Worm (Caenorhabditis elegans) whole organism, L4 larva: ENCODE data around the gene R12C12.7.

ENCODE experiments used
- D1046.2 ChIP-seq: fragments of 200-800 bp; sonication (Bioruptor generic); IDR thresholded peaks from 2 replicates; pipeline ENCODE4 v1.3.6; 2022; ENCODE audit warnings: missing genetic modification characterization, missing compliant biosample characterization
- F26F4.8 ChIP-seq: fragments of 200-800 bp; sonication (Bioruptor generic); conservative IDR thresholded peaks from 2 replicates; pipeline ENCODE4 v1.3.6; 2022; ENCODE audit warnings: missing genetic modification characterization, missing compliant biosample characterization
- R02D3.7 ChIP-seq: fragments of 150-350 bp; sonication (generic microtip); optimal IDR thresholded peaks from 3 replicates; lab custom pipeline; 2014; ENCODE audit warnings: missing biosample characterization, missing genetic modification characterization
- T20F7.1 ChIP-seq: fragments of 200-800 bp; sonication (Bioruptor generic); optimal IDR thresholded peaks from 2 replicates; lab custom pipeline; 2018; ENCODE audit warnings: mild to moderate bottlenecking, missing genetic modification characterization, missing compliant biosample characterization
- Y105C5A.15 ChIP-seq: fragments of 200-800 bp; sonication (Bioruptor generic); IDR thresholded peaks from 2 replicates; pipeline ENCODE4 v1.3.6; 2022; ENCODE audit warnings: missing genetic modification characterization, missing compliant biosample characterization
- Y48G9A.11 ChIP-seq: fragments of 200-800 bp; sonication (Bioruptor generic); IDR thresholded peaks from 2 replicates; pipeline ENCODE4 v1.3.6; 2022; ENCODE audit warnings: missing genetic modification reagents, missing genetic modification characterization, missing compliant biosample characterization
- Y5F2A.4 ChIP-seq: fragments of 200-800 bp; sonication (Bioruptor generic); optimal IDR thresholded peaks from 2 replicates; lab custom pipeline; 2018; ENCODE audit warnings: mild to moderate bottlenecking, missing genetic modification characterization, missing compliant biosample characterization
- Y75B8A.6 ChIP-seq: fragments of 200-800 bp; sonication (Bioruptor generic); IDR thresholded peaks from 2 replicates; pipeline ENCODE4 v1.3.6; 2022; ENCODE audit warnings: missing genetic modification reagents, missing genetic modification characterization, missing compliant biosample characterization
- ZK337.2 ChIP-seq: fragments of 200-800 bp; sonication (Bioruptor generic); IDR thresholded peaks from 2 replicates; pipeline ENCODE4 v1.3.6; 2022; ENCODE audit warnings: missing genetic modification reagents, missing genetic modification characterization, missing compliant biosample characterization
- ZK546.5 ChIP-seq, 2 experiments: sonication (generic microtip); optimal IDR thresholded peaks; 2 replicates each; lab custom pipeline; 2017; ENCODE audit warnings: missing biosample characterization in 2 of 2, missing genetic modification characterization in 2 of 2
- aha-1 ChIP-seq: fragments of 150-350 bp; peaks from one replicate; lab custom pipeline; 2014; ENCODE audit warnings: missing biosample characterization, missing genetic modification characterization
- ama-1 ChIP-seq: fragments of 150-350 bp; optimal IDR thresholded peaks from 2 replicates; lab custom pipeline; 2014; ENCODE audit warnings: inconsistent platforms, mixed read lengths
- arid-1 ChIP-seq: fragments of 200-800 bp; sonication (Bioruptor generic); conservative IDR thresholded peaks from 2 replicates; pipeline ENCODE4 v1.3.6; 2022; ENCODE audit warnings: missing genetic modification reagents, missing genetic modification characterization, missing compliant biosample characterization
- ceh-20 ChIP-seq: fragments of 200-800 bp; sonication (Bioruptor generic); IDR thresholded peaks from 2 replicates; pipeline ENCODE4 v1.3.6; 2022; ENCODE audit warnings: missing genetic modification reagents, missing genetic modification characterization, missing compliant biosample characterization
- ceh-28 ChIP-seq: fragments of 150-350 bp; optimal IDR thresholded peaks from 2 replicates; lab custom pipeline; 2014; ENCODE audit warnings: missing biosample characterization, missing genetic modification reagents, missing genetic modification characterization
- ceh-32 ChIP-seq: sonication (generic microtip); optimal IDR thresholded peaks from 2 replicates; lab custom pipeline; 2016; ENCODE audit warnings: mild to moderate bottlenecking, missing genetic modification characterization, missing compliant biosample characterization; ENCODE audit not compliant: poor library complexity
- ceh-44 ChIP-seq: fragments of 200-800 bp; sonication (Bioruptor generic); IDR thresholded peaks from 2 replicates; pipeline ENCODE4 v1.3.6; 2022; ENCODE audit warnings: missing genetic modification reagents, missing genetic modification characterization, missing compliant biosample characterization
- ceh-82 ChIP-seq: sonication (generic microtip); optimal IDR thresholded peaks from 2 replicates; lab custom pipeline; 2017; ENCODE audit warnings: missing biosample characterization, missing genetic modification characterization
- ces-1 ChIP-seq: fragments of 150-350 bp; sonication (generic microtip); optimal IDR thresholded peaks from 4 replicates; lab custom pipeline; 2014; ENCODE audit warnings: missing biosample characterization, missing genetic modification reagents, missing genetic modification characterization
- cey-2 ChIP-seq: sonication (generic microtip); optimal IDR thresholded peaks from 3 replicates; lab custom pipeline; 2017; ENCODE audit warnings: missing genetic modification characterization, mild to moderate bottlenecking, missing compliant biosample characterization, antibody characterized with exemption, borderline replicate concordance; ENCODE audit not compliant: insufficient read depth
- daf-12 ChIP-seq: fragments of 150-350 bp; optimal IDR thresholded peaks from 2 replicates; lab custom pipeline; 2014; ENCODE audit warnings: missing biosample characterization, missing genetic modification reagents, missing genetic modification characterization
- daf-16 ChIP-seq, 3 experiments: sonication (generic microtip); optimal IDR thresholded peaks; 2 replicates each; lab custom pipeline; 2016 to 2017; ENCODE audit warnings: missing genetic modification characterization in 3 of 3, missing genetic modification reagents in 3 of 3, mild to moderate bottlenecking in 2 of 3, missing compliant biosample characterization in 2 of 3, missing biosample characterization in 1 of 3, moderate library complexity in 1 of 3
- dmd-6 ChIP-seq: fragments of 200-800 bp; sonication (Bioruptor generic); IDR thresholded peaks from 2 replicates; pipeline ENCODE4 v1.3.6; 2022; ENCODE audit warnings: missing genetic modification reagents, missing genetic modification characterization, missing compliant biosample characterization
- dmd-8 ChIP-seq: fragments of 200-800 bp; sonication (Bioruptor generic); IDR thresholded peaks from 2 replicates; pipeline ENCODE4 v1.3.6; 2022; ENCODE audit warnings: missing genetic modification characterization, missing compliant biosample characterization
- dmd-9 ChIP-seq: fragments of 200-800 bp; sonication (Bioruptor generic); IDR thresholded peaks from 2 replicates; pipeline ENCODE4 v1.3.6; 2022; ENCODE audit warnings: missing genetic modification reagents, missing genetic modification characterization, missing compliant biosample characterization
- dpl-1 ChIP-seq: fragments of 150-350 bp; optimal IDR thresholded peaks from 2 replicates; lab custom pipeline; 2014; ENCODE audit warnings: missing biosample characterization, missing genetic modification reagents, missing genetic modification characterization
- duxl-1 ChIP-seq: sonication (generic microtip); optimal IDR thresholded peaks from 2 replicates; lab custom pipeline; 2016; ENCODE audit warnings: mild to moderate bottlenecking, missing genetic modification characterization, moderate library complexity, missing compliant biosample characterization; ENCODE audit not compliant: poor library complexity
- fkh-10 ChIP-seq: fragments of 150-350 bp; optimal IDR thresholded peaks from 2 replicates; lab custom pipeline; 2014; ENCODE audit warnings: missing biosample characterization, missing genetic modification reagents, missing genetic modification characterization
- gei-8 ChIP-seq: fragments of 200-800 bp; sonication (Bioruptor generic); optimal IDR thresholded peaks from 2 replicates; lab custom pipeline; 2018; ENCODE audit warnings: mild to moderate bottlenecking, missing genetic modification characterization, missing compliant biosample characterization
- hif-1 ChIP-seq, 2 experiments: sonication (generic microtip); optimal IDR thresholded peaks; 2 replicates each; lab custom pipeline; 2016 to 2017; ENCODE audit warnings: missing compliant biosample characterization in 2 of 2, missing genetic modification characterization in 2 of 2, missing genetic modification reagents in 2 of 2, missing genotype in 2 of 2, mild to moderate bottlenecking in 1 of 2
- hlh-11 ChIP-seq: fragments of 200-800 bp; sonication (Bioruptor generic); optimal IDR thresholded peaks from 2 replicates; lab custom pipeline; 2018; ENCODE audit warnings: mild to moderate bottlenecking, missing genetic modification characterization, missing compliant biosample characterization
- hlh-30 ChIP-seq: sonication (generic microtip); optimal IDR thresholded peaks from 2 replicates; lab custom pipeline; 2017; ENCODE audit warnings: antibody characterized with exemption, mild to moderate bottlenecking, missing genetic modification characterization, missing compliant biosample characterization; ENCODE audit not compliant: insufficient read depth
- lin-15B ChIP-seq: fragments of 150-350 bp; sonication (generic microtip); optimal IDR thresholded peaks from 3 replicates; lab custom pipeline; 2014; ENCODE audit warnings: missing biosample characterization, missing genetic modification characterization
- lin-29 ChIP-seq: fragments of 200-800 bp; sonication (Bioruptor generic); IDR thresholded peaks from 2 replicates; pipeline ENCODE4 v1.3.6; 2022; ENCODE audit warnings: missing genetic modification reagents, missing genetic modification characterization, missing compliant biosample characterization
- lin-38 ChIP-seq: fragments of 200-800 bp; sonication (Bioruptor generic); IDR thresholded peaks from 2 replicates; pipeline ENCODE4 v1.3.6; 2022; ENCODE audit warnings: missing genetic modification reagents, missing genetic modification characterization, missing compliant biosample characterization
- lsy-2 ChIP-seq, 2 experiments: fragments of 150-350 bp in 1 of 2; sonication (generic microtip) in 1 of 2; optimal IDR thresholded peaks; 2 replicates each; lab custom pipeline; 2014 to 2017; ENCODE audit warnings: missing biosample characterization in 2 of 2, missing genetic modification characterization in 2 of 2
- mdl-1 ChIP-seq, 2 experiments: fragments of 150-350 bp in 1 of 2; sonication (generic microtip) in 1 of 2; optimal IDR thresholded peaks; 2 replicates each; lab custom pipeline; 2014 to 2017; ENCODE audit warnings: missing biosample characterization in 2 of 2, missing genetic modification characterization in 2 of 2
- mes-2 ChIP-seq: sonication (generic microtip); optimal IDR thresholded peaks from 2 replicates; lab custom pipeline; 2016; ENCODE audit warnings: missing genotype, mild to moderate bottlenecking, missing genetic modification characterization, missing compliant biosample characterization; ENCODE audit not compliant: poor library complexity, severe bottlenecking
- nhr-102 ChIP-seq: sonication (generic microtip); optimal IDR thresholded peaks from 2 replicates; lab custom pipeline; 2016; ENCODE audit warnings: mild to moderate bottlenecking, missing genetic modification characterization, moderate library complexity, missing compliant biosample characterization
- nhr-28 ChIP-seq: fragments of 150-350 bp; optimal IDR thresholded peaks from 2 replicates; lab custom pipeline; 2014; ENCODE audit warnings: missing biosample characterization, missing genetic modification characterization
- nhr-41 ChIP-seq: fragments of 200-800 bp; sonication (Bioruptor generic); IDR thresholded peaks from 2 replicates; pipeline ENCODE4 v1.3.6; 2022; ENCODE audit warnings: missing genetic modification reagents, missing genetic modification characterization, missing compliant biosample characterization
- nhr-42 ChIP-seq: fragments of 200-800 bp; sonication (Bioruptor generic); IDR thresholded peaks from 2 replicates; pipeline ENCODE4 v1.3.6; 2022; ENCODE audit warnings: missing genetic modification characterization, missing compliant biosample characterization
- nhr-48 ChIP-seq: sonication (generic microtip); optimal IDR thresholded peaks from 2 replicates; lab custom pipeline; 2016; ENCODE audit warnings: mild to moderate bottlenecking, missing genetic modification characterization, missing compliant biosample characterization
- nhr-76 ChIP-seq: fragments of 150-350 bp; optimal IDR thresholded peaks from 2 replicates; lab custom pipeline; 2014; ENCODE audit warnings: missing biosample characterization, missing genetic modification characterization
- saeg-2 ChIP-seq: fragments of 200-800 bp; sonication (Bioruptor generic); IDR thresholded peaks from 2 replicates; pipeline ENCODE4 v1.3.6; 2022; ENCODE audit warnings: missing genetic modification reagents, missing genetic modification characterization, missing compliant biosample characterization
- sdz-12 ChIP-seq: fragments of 200-800 bp; sonication (Bioruptor generic); optimal IDR thresholded peaks from 2 replicates; lab custom pipeline; 2018; ENCODE audit warnings: mild to moderate bottlenecking, missing genetic modification characterization, missing compliant biosample characterization
- skn-1 ChIP-seq: fragments of 150-350 bp; optimal IDR thresholded peaks from 2 replicates; lab custom pipeline; 2014; ENCODE audit warnings: missing biosample characterization, missing genetic modification characterization
- snpc-4 ChIP-seq: fragments of 150-350 bp; optimal IDR thresholded peaks from 2 replicates; lab custom pipeline; 2014; ENCODE audit warnings: missing biosample characterization, missing genetic modification characterization
- zfp-2 ChIP-seq: sonication (generic microtip); optimal IDR thresholded peaks from 2 replicates; lab custom pipeline; 2016; ENCODE audit warnings: mild to moderate bottlenecking, missing genetic modification characterization, missing compliant biosample characterization
- zip-11 ChIP-seq: fragments of 200-800 bp; sonication (Bioruptor generic); IDR thresholded peaks from 2 replicates; pipeline ENCODE4 v1.3.6; 2022; ENCODE audit warnings: missing genetic modification characterization, missing compliant biosample characterization
- zip-2 ChIP-seq: fragments of 150-350 bp; optimal IDR thresholded peaks from 2 replicates; lab custom pipeline; 2014; ENCODE audit warnings: missing biosample characterization, missing genetic modification characterization

Gene R12C12.7

ce11 chrII:6055927-6056326 lies at the start of gene R12C12.7:
TSS of gene R12C12.7 (minus strand) at chrII:6055985.
- TF ChIP-seq snpc-4 (no peak), sdz-12 (GFP tag; lab: Kevin White, UChicago) (no peak), Y48G9A.11 (no peak), zip-11 (GFP tag; lab: Robert Waterston, UW) (no peak), ces-1 (no peak), arid-1 (GFP tag; lab: Robert Waterston, UW) (no peak), dmd-8 (GFP tag; lab: Robert Waterston, UW) (no peak), T20F7.1 (GFP tag; lab: Kevin White, UChicago) (no peak), ama-1 (lab: Kevin White, UChicago) (no peak), gei-8 (no peak), duxl-1 (tag; lab: Kevin White, UChicago) (no peak), D1046.2 (GFP tag; lab: Robert Waterston, UW) (no peak), nhr-42 (GFP tag; lab: Robert Waterston, UW) (no peak), ZK337.2 (GFP tag; lab: Robert Waterston, UW) (no peak), Y75B8A.6 (GFP tag; lab: Robert Waterston, UW) (no peak), ceh-20 (no peak), hif-1 (tag; optimal IDR thresholded peaks at IDR 0.05; lab: Kevin White, UChicago) (no peak), hlh-11 (tag; lab: Kevin White, UChicago) (no peak), zip-2 (tag; lab: Kevin White, UChicago) (no peak), dmd-9 (GFP tag; lab: Robert Waterston, UW) (no peak), mes-2 (tag; lab: Kevin White, UChicago) (peak; percentile 70), dpl-1 (GFP tag; lab: Kevin White, UChicago) (peak; percentile 51), dmd-6 (no peak), saeg-2 (GFP tag; lab: Robert Waterston, UW) (no peak), mdl-1 (tag; optimal IDR thresholded peaks at IDR 0.05; lab: Kevin White, UChicago) (no peak), lin-29 (GFP tag; lab: Robert Waterston, UW) (no peak), daf-16 (GFP tag; optimal IDR thresholded peaks at IDR 0.05; lab: Kevin White, UChicago) (no peak), daf-16 (tag; optimal IDR thresholded peaks at IDR 0.05; lab: Kevin White, UChicago) (peak; percentile 4), nhr-76 (tag; lab: Kevin White, UChicago) (no peak), nhr-41 (GFP tag; lab: Robert Waterston, UW) (no peak), lsy-2 (tag; optimal IDR thresholded peaks at IDR 0.05; lab: Kevin White, UChicago) (peak in 1 of 2 experiments; percentile 55), zfp-2 (tag; lab: Kevin White, UChicago) (no peak), ceh-32 (tag; lab: Kevin White, UChicago) (no peak), hlh-30 (tag; lab: Kevin White, UChicago) (peak; percentile 30), lin-15B (tag; lab: Kevin White, UChicago) (no peak), cey-2 (tag; lab: Kevin White, UChicago) (no peak), Y5F2A.4 (GFP tag; lab: Kevin White, UChicago) (no peak), nhr-28 (peak; percentile 76), skn-1 (tag; lab: Kevin White, UChicago) (no peak), nhr-102 (tag; lab: Kevin White, UChicago) (no peak), ZK546.5 (tag; optimal IDR thresholded peaks at IDR 0.05; lab: Kevin White, UChicago) (no peak), F26F4.8 (GFP tag; lab: Robert Waterston, UW) (no peak), daf-12 (tag; lab: Kevin White, UChicago) (no peak), ceh-28 (no peak), fkh-10 (GFP tag; lab: Kevin White, UChicago) (no peak), ceh-44 (no peak), ceh-82 (no peak), R02D3.7 (tag; lab: Kevin White, UChicago) (no peak), Y105C5A.15 (GFP tag; lab: Robert Waterston, UW) (no peak), aha-1 (tag; lab: Kevin White, UChicago) (no peak), lin-38 (0 out of 2 replicates have a peak, but pooled peaks have one; percentile 26), nhr-48 (no peak)
